Worm (Caenorhabditis elegans): Measurements from ENCODE around the gene smc-6.

Gene smc-6

DNA sequence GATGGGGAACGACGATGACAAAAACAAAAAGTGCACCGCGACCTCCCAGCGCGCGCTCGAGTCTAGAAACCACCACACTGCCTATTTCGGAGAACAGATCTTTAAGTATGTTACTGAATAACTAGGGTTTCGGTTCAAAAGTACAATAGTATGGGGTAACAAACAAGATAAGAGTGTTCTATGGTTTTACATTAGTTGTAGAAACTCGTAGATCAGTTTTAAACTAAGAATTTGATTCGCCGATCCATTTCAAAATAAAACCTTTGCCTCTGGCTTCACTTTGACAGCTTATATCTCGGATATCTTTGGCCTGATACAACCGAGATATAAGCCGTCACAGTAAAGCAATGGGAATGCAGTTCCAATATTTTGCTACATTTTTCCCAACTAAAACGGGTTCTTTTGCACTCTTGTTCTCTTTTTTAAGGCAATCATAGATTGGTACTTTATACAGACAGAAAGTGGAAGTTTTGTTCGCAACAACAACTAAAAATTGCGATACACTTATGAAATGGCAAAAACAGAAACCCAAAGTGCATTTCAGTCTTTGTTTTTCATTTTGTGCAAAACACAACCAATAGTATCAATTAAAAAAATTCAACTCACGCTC, 37.9 kb downstream of the smc-6 start:
- no peak for TF ChIP-seq unc-55 (GFP tag; optimal IDR thresholded peaks at IDR 0.05)
- no peak for TF ChIP-seq pag-3 (tag; optimal IDR thresholded peaks at IDR 0.05; ENCODE audit: borderline replicate concordance)
- no peak for TF ChIP-seq fkh-6 (tag; optimal IDR thresholded peaks at IDR 0.05)
- no peak for TF ChIP-seq sdc-2 (tag; optimal IDR thresholded peaks at IDR 0.05)
- no peak for TF ChIP-seq elt-4 (tag; optimal IDR thresholded peaks at IDR 0.05)
- no peak for TF ChIP-seq ceh-31 (tag; optimal IDR thresholded peaks at IDR 0.05)
- no peak for TF ChIP-seq ceh-9 (tag; optimal IDR thresholded peaks at IDR 0.05)
- no peak for TF ChIP-seq zip-5 (tag; optimal IDR thresholded peaks at IDR 0.05)
- TF ChIP-seq odd-2 (tag; optimal IDR thresholded peaks at IDR 0.05): no peak
- TF ChIP-seq nhr-11 (tag; optimal IDR thresholded peaks at IDR 0.05): no peak
- TF ChIP-seq ceh-2 (tag; optimal IDR thresholded peaks at IDR 0.05): no peak
- no peak for TF ChIP-seq unc-86 (tag; optimal IDR thresholded peaks at IDR 0.05)
- TF ChIP-seq ceh-22 (tag; optimal IDR thresholded peaks at IDR 0.05): no peak
- TF ChIP-seq nhr-232 (tag; optimal IDR thresholded peaks at IDR 0.05): no peak
- no peak for TF ChIP-seq ahr-1 (tag; optimal IDR thresholded peaks at IDR 0.05)
- no peak for TF ChIP-seq fkh-10 (GFP tag; optimal IDR thresholded peaks at IDR 0.05)

ce11 chrII:11617715-11618114, 39.2 kb downstream of the smc-6 start:
- TF ChIP-seq pat-9 (tag; optimal IDR thresholded peaks at IDR 0.05) (no peak), pqm-1 (tag; optimal IDR thresholded peaks at IDR 0.05) (no peak), ceh-2 (tag; optimal IDR thresholded peaks at IDR 0.05) (no peak), elt-4 (tag; optimal IDR thresholded peaks at IDR 0.05) (no peak), Y22D7AL.16 (tag; optimal IDR thresholded peaks at IDR 0.05) (no peak), ceh-24 (tag; optimal IDR thresholded peaks at IDR 0.05) (no peak), che-1 (tag; optimal IDR thresholded peaks at IDR 0.05) (no peak), pag-3 (tag; optimal IDR thresholded peaks at IDR 0.05; ENCODE audit: borderline replicate concordance) (no peak), hlh-6 (tag; optimal IDR thresholded peaks at IDR 0.05) (no peak), ceh-19 (GFP tag; optimal IDR thresholded peaks at IDR 0.05) (no peak), ceh-30 (tag; optimal IDR thresholded peaks at IDR 0.05) (no peak)

ce11 chrII:11619171-11619570, 40.7 kb downstream of the smc-6 start:
- no peak for TF ChIP-seq nhr-232 (tag; optimal IDR thresholded peaks at IDR 0.05)
- peak; percentile 25 for TF ChIP-seq elt-2 (tag; optimal IDR thresholded peaks at IDR 0.05)
- TF ChIP-seq gmeb-2 (tag; optimal IDR thresholded peaks at IDR 0.05): no peak
- no peak for TF ChIP-seq K09A11.1 (tag; optimal IDR thresholded peaks at IDR 0.05; ENCODE audit: insufficient read depth)
- TF ChIP-seq syd-9 (tag; optimal IDR thresholded peaks at IDR 0.05): no peak
- no peak for TF ChIP-seq pros-1 (tag; optimal IDR thresholded peaks at IDR 0.05)

DNA sequence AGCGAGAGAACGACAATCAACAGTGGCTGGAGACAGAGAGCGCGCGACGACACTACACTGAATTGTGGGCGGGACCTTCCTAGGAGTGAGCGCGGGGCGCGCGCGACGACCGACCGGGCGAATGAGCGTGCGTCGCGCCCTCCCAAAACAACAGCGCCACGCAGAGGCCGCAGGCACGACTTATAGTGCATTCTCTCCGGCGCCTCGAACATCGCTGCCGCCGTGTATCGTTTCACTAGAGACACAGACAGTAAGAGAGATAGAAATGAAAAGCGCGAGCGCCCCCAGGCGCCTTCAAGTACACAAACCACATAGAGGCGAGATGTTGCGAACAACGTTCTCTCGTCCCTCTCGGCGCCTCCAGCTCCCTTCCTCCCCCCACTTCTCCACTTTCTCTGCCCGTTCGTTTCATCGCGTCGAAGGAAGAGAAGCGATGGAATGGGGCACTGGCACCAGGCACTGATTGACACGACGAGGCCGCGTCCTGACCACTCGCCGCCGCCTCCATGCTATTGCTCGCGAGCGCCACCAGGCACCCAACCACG, 41.5 kb downstream of the smc-6 start:
- TF ChIP-seq tbx-2 (tag; optimal IDR thresholded peaks at IDR 0.05): peak; percentile 23
- TF ChIP-seq dmd-4 (tag; optimal IDR thresholded peaks at IDR 0.05; ENCODE audit: borderline replicate concordance): peak; percentile 44
- TF ChIP-seq nfya-1 (tag; optimal IDR thresholded peaks at IDR 0.05): peak; percentile 44
- peak; percentile 65 for TF ChIP-seq ceh-18 (tag; optimal IDR thresholded peaks at IDR 0.05)
- TF ChIP-seq odd-2 (tag; optimal IDR thresholded peaks at IDR 0.05): no peak
- TF ChIP-seq ceh-34 (tag; optimal IDR thresholded peaks at IDR 0.05): peak; percentile 57
- peak; percentile 4 for TF ChIP-seq ceh-2 (tag; optimal IDR thresholded peaks at IDR 0.05)
- TF ChIP-seq hlh-13 (GFP tag; optimal IDR thresholded peaks at IDR 0.05): no peak
- peak; percentile 43 for TF ChIP-seq ceh-31 (tag; optimal IDR thresholded peaks at IDR 0.05)
- peak; percentile 31 for TF ChIP-seq ets-4 (tag; optimal IDR thresholded peaks at IDR 0.05)
- no peak for TF ChIP-seq npax-4 (tag; optimal IDR thresholded peaks at IDR 0.05)
- peak; percentile 32 for TF ChIP-seq syd-9 (tag; optimal IDR thresholded peaks at IDR 0.05)
- peak; percentile 18 for TF ChIP-seq eyg-1 (tag; optimal IDR thresholded peaks at IDR 0.05)
- TF ChIP-seq unc-86 (tag; optimal IDR thresholded peaks at IDR 0.05): peak; percentile 6
